Worm (Caenorhabditis elegans) whole organism, mixed stage, embryonic: Measurements from ENCODE around the gene srd-21.

Source experiments
- blmp-1 ChIP-seq: fragments of 150-350 bp; optimal IDR thresholded peaks from 2 replicates; lab custom pipeline; 2014; ENCODE audit warnings: missing biosample characterization, missing genetic modification characterization
- cnd-1 ChIP-seq: fragments of 200-800 bp; sonication (Bioruptor generic); optimal IDR thresholded peaks from 2 replicates; lab custom pipeline; 2018; ENCODE audit warnings: mild to moderate bottlenecking, missing genetic modification characterization, missing compliant biosample characterization
- elt-3 ChIP-seq: fragments of 150-350 bp; optimal IDR thresholded peaks from 2 replicates; lab custom pipeline; 2014; ENCODE audit warnings: missing biosample characterization, missing genetic modification characterization
- lin-13 ChIP-seq: fragments of 150-350 bp; optimal IDR thresholded peaks from 2 replicates; lab custom pipeline; 2014; ENCODE audit warnings: missing biosample characterization, missing genetic modification characterization
- pha-4 ChIP-seq: fragments of 150-350 bp; optimal IDR thresholded peaks from 2 replicates; lab custom pipeline; 2018; ENCODE audit warnings: missing biosample characterization, missing genetic modification reagents, missing genetic modification characterization
- unc-39 ChIP-seq: fragments of 150-350 bp; optimal IDR thresholded peaks from 2 replicates; lab custom pipeline; 2014; ENCODE audit warnings: missing biosample characterization, missing genetic modification characterization

- TF ChIP-seq elt-3: no peak
- TF ChIP-seq cnd-1 (tag; lab: Kevin White, UChicago): no peak
- TF ChIP-seq lin-13 (tag; lab: Kevin White, UChicago): no peak
- TF ChIP-seq pha-4 (tag; lab: Kevin White, UChicago): no peak
- TF ChIP-seq unc-39 (tag; lab: Kevin White, UChicago): no peak
- no peak for TF ChIP-seq blmp-1 (tag; lab: Kevin White, UChicago)
These were observed 6.2 kb downstream of the srd-21 start, which contains the start of gene mltn-11 for ce11 chrV:16635911-16636310.
